Worm (Caenorhabditis elegans) whole organism, midembryonic: ENCODE measurements around the gene glb-10.

Experiments
- T22C8.4 ChIP-seq: fragments of 200-800 bp; sonication (Bioruptor generic); IDR thresholded peaks from 2 replicates; pipeline ENCODE4 v1.3.6; 2022; ENCODE audit warnings: missing genetic modification characterization, missing compliant biosample characterization
- cog-1 ChIP-seq: sonication (generic microtip); optimal IDR thresholded peaks from 2 replicates; lab custom pipeline; 2016; ENCODE audit warnings: missing genetic modification characterization, missing compliant biosample characterization
- flt-1 ChIP-seq: fragments of 200-800 bp; sonication (Bioruptor generic); IDR thresholded peaks from 2 replicates; pipeline ENCODE4 v1.3.6; 2022; ENCODE audit warnings: missing genetic modification characterization, missing compliant biosample characterization
- klf-2 ChIP-seq: fragments of 200-800 bp; sonication (Bioruptor generic); conservative IDR thresholded peaks from 2 replicates; pipeline ENCODE4 v1.3.6; 2022; ENCODE audit warnings: missing genetic modification reagents, missing genetic modification characterization, missing compliant biosample characterization
- med-1 ChIP-seq: sonication (generic microtip); optimal IDR thresholded peaks from 2 replicates; lab custom pipeline; 2017; ENCODE audit warnings: missing genetic modification characterization, mild to moderate bottlenecking, missing compliant biosample characterization, antibody characterized with exemption, missing genetic modification reagents; ENCODE audit not compliant: insufficient read depth
- ref-1 ChIP-seq: fragments of 200-800 bp; sonication (Bioruptor generic); conservative IDR thresholded peaks from 2 replicates; pipeline ENCODE4 v1.3.6; 2022; ENCODE audit warnings: missing genetic modification reagents, missing genetic modification characterization, missing compliant biosample characterization
- tab-1 ChIP-seq: fragments of 200-800 bp; sonication (Bioruptor generic); IDR thresholded peaks from 2 replicates; pipeline ENCODE4 v1.3.6; 2022; ENCODE audit warnings: missing genetic modification characterization, missing compliant biosample characterization
- ztf-23 ChIP-seq: fragments of 200-800 bp; sonication (Bioruptor generic); IDR thresholded peaks from 2 replicates; pipeline ENCODE4 v1.3.6; 2022; ENCODE audit warnings: missing genetic modification reagents, missing genetic modification characterization, missing compliant biosample characterization
- ztf-29 ChIP-seq: fragments of 200-800 bp; sonication (Bioruptor generic); IDR thresholded peaks from 2 replicates; pipeline ENCODE4 v1.3.6; 2022; ENCODE audit warnings: missing genetic modification reagents, missing genetic modification characterization, missing compliant biosample characterization

The glb-10 gene

DNA sequence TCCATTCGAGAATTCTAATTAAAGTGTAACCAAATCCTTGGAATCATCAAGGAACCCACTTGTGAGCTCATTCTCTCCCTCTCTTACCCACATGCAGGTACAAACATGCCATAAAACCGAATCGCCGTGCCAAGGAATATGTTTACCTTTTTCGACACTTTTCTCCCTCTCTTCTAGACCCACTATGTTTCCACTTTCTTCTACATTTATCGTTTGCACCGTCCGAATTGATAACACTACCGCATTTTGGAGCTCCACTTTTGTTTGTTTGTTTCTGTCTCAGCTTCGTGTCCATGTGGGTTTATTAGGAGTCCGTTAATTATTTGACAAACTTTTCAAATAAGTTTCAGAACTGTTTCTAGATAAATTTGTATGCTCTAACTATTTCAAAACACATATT lies 27.2 kb downstream of the glb-10 start:
- no peak for TF ChIP-seq ref-1 (GFP tag; lab: Robert Waterston, UW)
- TF ChIP-seq T22C8.4 (GFP tag; lab: Robert Waterston, UW): no peak
- TF ChIP-seq cog-1 (tag; lab: Kevin White, UChicago): no peak

DNA sequence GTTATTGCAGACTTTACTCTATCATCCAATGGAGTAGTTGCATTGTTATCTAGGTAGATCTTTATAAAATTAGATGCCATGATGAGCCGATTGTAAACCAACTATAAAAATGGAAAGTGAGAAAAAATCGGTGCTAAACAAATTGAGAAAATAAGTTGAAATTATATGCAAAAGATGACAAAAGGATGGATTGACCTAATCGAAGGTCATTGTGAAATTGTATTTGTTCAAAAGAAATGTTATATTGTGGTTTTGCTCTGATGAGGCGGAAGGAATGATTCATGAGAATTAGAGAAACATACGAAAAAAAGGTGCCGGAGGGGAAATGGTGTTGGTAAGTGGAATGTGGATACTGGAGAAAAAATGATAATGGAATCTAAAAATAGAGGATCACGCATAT lies 28.1 kb downstream of the glb-10 start, which contains the start of gene scly-1:
scly-1 (minus strand) TSS at position 101 of the 400 bp plus-strand sequence.
- no peak for TF ChIP-seq med-1
- no peak for TF ChIP-seq T22C8.4 (GFP tag; lab: Robert Waterston, UW)
- TF ChIP-seq klf-2 (GFP tag; lab: Robert Waterston, UW): no peak
- no peak for TF ChIP-seq ref-1 (GFP tag; lab: Robert Waterston, UW)
- no peak for TF ChIP-seq tab-1 (GFP tag; lab: Robert Waterston, UW)
- TF ChIP-seq ztf-29: no peak
- TF ChIP-seq cog-1 (tag; lab: Kevin White, UChicago): no peak
- no peak for TF ChIP-seq ztf-23 (GFP tag; lab: Robert Waterston, UW)
- TF ChIP-seq flt-1 (GFP tag; lab: Robert Waterston, UW): no peak

DNA sequence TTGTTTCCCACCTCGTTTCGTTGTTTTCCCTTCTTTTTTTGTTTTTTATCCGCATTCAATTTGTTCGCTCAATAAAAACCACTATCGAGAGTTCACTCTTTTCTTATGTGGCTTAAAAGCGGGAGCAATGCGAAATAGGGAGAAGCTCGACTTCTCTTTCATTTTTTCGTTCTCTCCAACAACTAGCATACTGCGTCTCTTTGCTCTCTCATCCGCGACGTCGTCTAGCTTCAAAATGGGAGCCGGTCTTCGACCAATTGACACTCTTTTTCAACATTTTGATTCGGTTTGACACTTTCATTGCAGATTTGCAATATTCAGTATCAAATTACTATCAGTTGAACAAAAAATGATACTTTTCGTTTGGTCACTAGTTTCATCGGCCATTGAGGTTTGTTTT lies 35.2 kb downstream of the glb-10 start, which contains the start of gene bpl-1:
bpl-1 (plus strand) TSS at position 301 of the 400 bp plus-strand sequence.
- TF ChIP-seq cog-1 (tag; lab: Kevin White, UChicago): no peak
- TF ChIP-seq flt-1 (GFP tag; lab: Robert Waterston, UW): no peak
- TF ChIP-seq ref-1 (GFP tag; lab: Robert Waterston, UW): no peak
- no peak for TF ChIP-seq ztf-29
- TF ChIP-seq tab-1 (GFP tag; lab: Robert Waterston, UW): no peak
- TF ChIP-seq klf-2 (GFP tag; lab: Robert Waterston, UW): no peak
- TF ChIP-seq T22C8.4 (GFP tag; lab: Robert Waterston, UW): no peak
- no peak for TF ChIP-seq med-1
- no peak for TF ChIP-seq ztf-23 (GFP tag; lab: Robert Waterston, UW)

DNA sequence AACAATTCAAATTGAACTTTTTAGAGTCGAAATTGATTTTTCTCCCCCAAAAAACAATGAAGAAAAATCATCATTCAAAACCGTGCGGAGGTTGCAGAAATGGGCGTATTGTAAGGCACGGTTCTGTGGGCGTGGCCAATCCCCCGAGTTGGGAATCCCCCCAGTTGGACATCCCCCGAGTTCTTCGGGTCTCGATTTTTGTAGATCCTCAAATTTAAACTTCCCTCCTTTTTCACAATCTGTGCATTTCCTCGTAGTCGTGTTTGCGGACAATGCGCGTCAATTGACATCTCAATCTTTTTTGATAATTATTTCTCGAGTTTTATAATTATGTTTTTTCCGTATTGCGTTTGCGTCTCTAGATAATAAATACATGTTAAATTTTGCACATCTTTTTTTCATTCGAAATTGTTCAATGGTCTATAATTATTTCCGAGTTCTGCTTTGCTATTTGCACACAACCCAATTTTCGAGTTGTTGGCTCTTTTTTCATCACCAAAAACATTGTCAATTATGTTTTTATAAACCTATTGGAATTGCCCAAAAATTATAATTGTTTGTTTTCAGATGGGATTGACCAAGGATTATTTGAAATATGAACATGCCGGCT lies 39.2 kb downstream of the glb-10 start, which contains the start of gene F13H8.2:
F13H8.2 (plus strand) TSS at position 560 of the 610 bp plus-strand sequence.
- TF ChIP-seq ztf-29 (no peak), flt-1 (GFP tag; lab: Robert Waterston, UW) (peak; percentile 81), med-1 (no peak), ztf-23 (GFP tag; lab: Robert Waterston, UW) (peak; percentile 86; the same call in 1 of the 2 replicates), tab-1 (GFP tag; lab: Robert Waterston, UW) (peak; percentile 35; the same call in 1 of the 2 replicates), ref-1 (GFP tag; lab: Robert Waterston, UW) (no peak), T22C8.4 (GFP tag; lab: Robert Waterston, UW) (peak; percentile 25; the same call in 1 of the 2 replicates), klf-2 (GFP tag; lab: Robert Waterston, UW) (0 out of 2 replicates have a peak, but pooled peaks have one; percentile 37), cog-1 (tag; lab: Kevin White, UChicago) (peak; percentile 43)

DNA sequence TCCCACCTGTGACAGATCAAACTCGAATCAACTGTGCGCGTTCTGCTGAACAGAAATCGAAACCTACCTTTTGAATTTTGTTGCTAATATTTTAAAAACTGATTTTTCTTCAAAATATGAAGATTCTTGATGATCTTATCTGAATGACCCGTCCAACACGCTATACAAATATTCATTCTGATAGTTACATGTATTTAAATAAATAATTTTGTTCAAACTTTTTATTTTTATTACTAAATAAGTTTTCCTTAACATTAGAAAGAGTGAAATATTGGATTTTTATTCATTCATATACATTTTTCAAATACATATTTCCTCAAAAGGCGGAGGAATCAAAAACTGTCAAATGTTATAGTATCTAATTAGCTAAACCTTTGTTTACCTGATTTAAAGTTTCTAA lies 41.1 kb downstream of the glb-10 start, which contains the start of gene F13H8.8:
F13H8.8 (minus strand) TSS at position 101 of the 400 bp plus-strand sequence.
- TF ChIP-seq ztf-23 (GFP tag; lab: Robert Waterston, UW) (no peak), ref-1 (GFP tag; lab: Robert Waterston, UW) (no peak), klf-2 (GFP tag; lab: Robert Waterston, UW) (no peak), ztf-29 (no peak), T22C8.4 (GFP tag; lab: Robert Waterston, UW) (no peak), tab-1 (GFP tag; lab: Robert Waterston, UW) (no peak), med-1 (no peak), cog-1 (tag; lab: Kevin White, UChicago) (no peak), flt-1 (GFP tag; lab: Robert Waterston, UW) (no peak)

DNA sequence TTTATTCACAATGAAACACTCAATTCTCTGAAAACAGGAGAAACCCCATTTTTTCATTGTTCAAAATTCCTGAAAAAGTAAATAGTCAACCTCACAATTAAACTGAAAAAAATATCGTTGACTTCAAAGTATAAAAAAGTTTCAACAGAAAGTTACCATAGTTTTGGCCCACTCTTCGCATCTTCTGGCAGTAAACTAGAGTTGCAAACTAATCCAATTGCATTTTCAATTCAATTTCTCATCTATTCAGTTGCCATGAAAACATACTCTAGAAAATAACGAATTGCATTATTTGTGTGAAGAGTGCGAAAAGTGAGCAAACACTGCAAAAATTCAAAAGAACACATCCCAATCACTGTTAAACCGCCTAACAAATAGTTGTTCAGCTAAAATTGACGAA lies 45.4 kb downstream of the glb-10 start, which contains the start of gene F13H8.3:
F13H8.3 (plus strand) TSS at position 301 of the 400 bp plus-strand sequence.
- TF ChIP-seq ztf-23 (GFP tag; lab: Robert Waterston, UW): no peak
- no peak for TF ChIP-seq T22C8.4 (GFP tag; lab: Robert Waterston, UW)
- no peak for TF ChIP-seq flt-1 (GFP tag; lab: Robert Waterston, UW)
- no peak for TF ChIP-seq ref-1 (GFP tag; lab: Robert Waterston, UW)
- TF ChIP-seq cog-1 (tag; lab: Kevin White, UChicago): no peak
- TF ChIP-seq ztf-29: no peak
- no peak for TF ChIP-seq klf-2 (GFP tag; lab: Robert Waterston, UW)
- no peak for TF ChIP-seq med-1
- no peak for TF ChIP-seq tab-1 (GFP tag; lab: Robert Waterston, UW)

DNA sequence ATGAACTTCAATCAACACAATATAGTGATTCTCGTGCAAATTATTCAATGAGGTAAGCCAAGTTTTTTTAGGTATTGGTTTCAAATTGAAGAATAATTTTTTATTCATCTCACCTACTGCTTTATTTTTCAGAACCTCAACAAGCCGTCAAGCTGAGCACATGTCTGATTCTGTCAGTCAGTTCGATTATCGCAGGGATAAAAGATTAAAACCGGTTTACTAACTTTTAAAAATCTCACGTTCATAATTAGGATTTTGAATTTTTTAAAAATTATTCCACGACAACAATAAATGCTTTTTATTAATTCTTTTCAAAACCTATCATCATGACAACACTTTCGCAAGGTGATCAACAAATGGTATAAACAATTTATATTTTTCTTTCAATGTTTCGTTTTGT lies 46.9 kb downstream of the glb-10 start, which contains the start of gene F13H8.12:
F13H8.12 (plus strand) TSS at position 301 of the 400 bp plus-strand sequence.
- no peak for TF ChIP-seq flt-1 (GFP tag; lab: Robert Waterston, UW)
- TF ChIP-seq cog-1 (tag; lab: Kevin White, UChicago): no peak
- TF ChIP-seq med-1: no peak
- no peak for TF ChIP-seq T22C8.4 (GFP tag; lab: Robert Waterston, UW)
- TF ChIP-seq klf-2 (GFP tag; lab: Robert Waterston, UW): no peak
- no peak for TF ChIP-seq ztf-23 (GFP tag; lab: Robert Waterston, UW)
- TF ChIP-seq ref-1 (GFP tag; lab: Robert Waterston, UW): no peak
- no peak for TF ChIP-seq ztf-29
- TF ChIP-seq tab-1 (GFP tag; lab: Robert Waterston, UW): no peak

DNA sequence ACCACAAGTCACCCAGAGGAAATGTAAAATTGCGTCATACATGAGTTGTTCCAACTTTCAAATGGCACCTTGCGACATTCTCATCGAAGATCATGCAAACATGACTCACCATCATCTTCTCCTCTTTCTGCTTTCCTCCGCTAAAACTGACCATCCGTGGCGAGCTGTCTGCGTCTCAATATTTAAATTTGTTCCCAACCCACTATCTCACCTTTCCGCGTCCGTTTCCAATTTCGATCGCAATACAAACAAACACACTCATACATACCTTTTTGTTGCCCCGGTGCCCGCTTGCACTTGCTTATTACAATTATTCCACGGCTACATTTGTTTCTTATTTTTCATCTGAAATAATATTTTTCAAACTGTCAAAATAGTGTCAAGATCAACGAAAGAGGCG lies 48.4 kb downstream of the glb-10 start, which contains the start of gene nmgp-1:
nmgp-1 (plus strand) TSS at position 174 of the 400 bp plus-strand sequence.
- TF ChIP-seq tab-1 (GFP tag; lab: Robert Waterston, UW) (no peak), klf-2 (GFP tag; lab: Robert Waterston, UW) (no peak), ztf-29 (no peak), ztf-23 (GFP tag; lab: Robert Waterston, UW) (no peak), flt-1 (GFP tag; lab: Robert Waterston, UW) (no peak), ref-1 (GFP tag; lab: Robert Waterston, UW) (no peak), cog-1 (tag; lab: Kevin White, UChicago) (no peak), med-1 (no peak), T22C8.4 (GFP tag; lab: Robert Waterston, UW) (no peak)

DNA sequence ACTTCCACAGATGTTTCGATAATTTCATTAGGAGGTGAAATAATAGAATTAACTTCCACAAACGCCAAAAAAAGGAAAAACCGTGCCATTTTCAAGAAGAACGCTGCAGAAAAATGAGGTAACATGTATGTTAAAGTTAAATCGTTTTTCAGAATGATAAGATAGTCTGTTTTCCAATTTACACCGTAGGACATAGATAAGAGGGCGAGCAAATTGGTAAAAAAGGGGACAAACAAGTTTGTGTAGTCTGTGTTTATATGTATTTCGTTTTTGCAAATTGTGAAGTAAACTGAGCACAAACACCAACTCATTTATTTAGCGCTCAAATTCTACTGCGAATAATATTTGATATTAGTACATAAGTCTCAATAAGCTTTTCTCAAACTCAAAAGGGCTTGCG lies 49.2 kb downstream of the glb-10 start, which contains the start of gene F13H8.11:
F13H8.11 (minus strand) TSS at position 155 of the 400 bp plus-strand sequence.
- TF ChIP-seq tab-1 (GFP tag; lab: Robert Waterston, UW) (no peak), ztf-29 (no peak), med-1 (no peak), T22C8.4 (GFP tag; lab: Robert Waterston, UW) (no peak), flt-1 (GFP tag; lab: Robert Waterston, UW) (no peak), ref-1 (GFP tag; lab: Robert Waterston, UW) (no peak), ztf-23 (GFP tag; lab: Robert Waterston, UW) (no peak), cog-1 (tag; lab: Kevin White, UChicago) (no peak), klf-2 (GFP tag; lab: Robert Waterston, UW) (no peak)
